Worm (Caenorhabditis elegans) whole organism, L4 larva: ENCODE measurements around the gene amt-4.

Experiments used
- Y105C5A.15 ChIP-seq: fragments of 200-800 bp; sonication (Bioruptor generic); IDR thresholded peaks from 2 replicates; pipeline ENCODE4 v1.3.6; 2022; ENCODE audit warnings: missing genetic modification characterization, missing compliant biosample characterization
- aly-2 ChIP-seq: sonication (generic microtip); optimal IDR thresholded peaks from 2 replicates; lab custom pipeline; 2018; ENCODE audit warnings: missing biosample characterization, missing genetic modification characterization
- lin-15B ChIP-seq: fragments of 150-350 bp; sonication (generic microtip); optimal IDR thresholded peaks from 3 replicates; lab custom pipeline; 2014; ENCODE audit warnings: missing biosample characterization, missing genetic modification characterization
- unc-62 ChIP-seq, 3 experiments: fragments of 150-350 bp in 1 of 3; sonication (generic microtip); optimal IDR thresholded peaks in 2 of 3; peaks in 1 of 3; 1 replicate in 1 of 3; 2 replicates in 2 of 3; lab custom pipeline; 2014 to 2017; ENCODE audit warnings: missing biosample characterization in 3 of 3, missing genetic modification characterization in 3 of 3, missing genetic modification reagents in 3 of 3, missing genotype in 1 of 3

- TF ChIP-seq unc-62 (GFP tag; optimal IDR thresholded peaks at IDR 0.05 in 1 of 2; lab: Kevin White, UChicago) (no peak), unc-62 (tag; optimal IDR thresholded peaks at IDR 0.05; lab: Kevin White, UChicago) (no peak), Y105C5A.15 (GFP tag; lab: Robert Waterston, UW) (no peak), aly-2 (tag; lab: Kevin White, UChicago) (no peak), lin-15B (tag; lab: Kevin White, UChicago) (no peak)
These were observed 11.6 kb upstream of the amt-4 start for ce11 chrX:4553491-4553890.
